Fruit fly (Drosophila melanogaster): ENCODE measurements around the gene sick.

- TF ChIP-seq usp (GFP tag; optimal IDR thresholded peaks at IDR 0.05) (no peak), CG8478 (optimal IDR thresholded peaks at IDR 0.05) (no peak), psq (optimal IDR thresholded peaks at IDR 0.05) (no peak)
These were observed 26.5 kb upstream of the sick start for dm6 chr2L:19769703-19770102.

All from whole organism.